Fruit fly (Drosophila melanogaster) whole organism, wandering third instar larva: ENCODE measurements around the gene CG7430.

ENCODE experiments used
- Abd-B ChIP-seq: fragments of >200 bp; optimal IDR thresholded peaks from 2 replicates; lab custom pipeline; 2017; ENCODE audit warnings: missing biosample characterization, missing genetic modification characterization
- CrebA ChIP-seq: fragments of 200-800 bp; sonication (Bioruptor generic); optimal IDR thresholded peaks from 2 replicates; lab custom pipeline; 2016; ENCODE audit warnings: missing biosample characterization, mild to moderate bottlenecking, missing genetic modification characterization, borderline replicate concordance
- Dfd ChIP-seq: fragments of >200 bp; optimal IDR thresholded peaks from 2 replicates; lab custom pipeline; 2017; ENCODE audit warnings: missing biosample characterization, missing genetic modification characterization
- Dif ChIP-seq: fragments of 200-275, 200-300 bp; sonication (Bioruptor generic); optimal IDR thresholded peaks from 2 replicates; lab custom pipeline; 2018; ENCODE audit warnings: missing biosample characterization, missing genetic modification characterization; ENCODE audit not compliant: partially characterized antibody
- GATAd ChIP-seq: sonication (Bioruptor generic); optimal IDR thresholded peaks from 2 replicates; lab custom pipeline; 2016; ENCODE audit warnings: missing biosample characterization, missing genetic modification characterization
- HLH106 ChIP-seq: fragments of 200-800 bp; optimal IDR thresholded peaks from 3 replicates; lab custom pipeline; 2019; ENCODE audit warnings: missing biosample characterization, mild to moderate bottlenecking, missing genetic modification characterization, moderate library complexity
- Hnf4 ChIP-seq: fragments of 200-800 bp; sonication (Bioruptor generic); optimal IDR thresholded peaks from 2 replicates; lab custom pipeline; 2016; ENCODE audit warnings: missing biosample characterization, mild to moderate bottlenecking, missing genetic modification characterization
- Hr78 ChIP-seq: fragments of >200 bp; optimal IDR thresholded peaks from 2 replicates; lab custom pipeline; 2017; ENCODE audit warnings: missing biosample characterization, missing genetic modification characterization
- Hr83 ChIP-seq: fragments of 200-300 bp; sonication (Bioruptor generic); optimal IDR thresholded peaks from 2 replicates; lab custom pipeline; 2016; ENCODE audit warnings: missing biosample characterization, mild to moderate bottlenecking, missing genetic modification characterization, moderate library complexity; ENCODE audit not compliant: poor library complexity, severe bottlenecking
- Jra ChIP-seq: sonication (Bioruptor generic); optimal IDR thresholded peaks from 2 replicates; lab custom pipeline; 2016; ENCODE audit warnings: missing biosample characterization, missing genetic modification characterization
- Mio ChIP-seq: sonication (Bioruptor generic); optimal IDR thresholded peaks from 2 replicates; lab custom pipeline; 2016; ENCODE audit warnings: missing biosample characterization, missing genetic modification characterization
- Myc ChIP-seq: fragments of >200 bp; optimal IDR thresholded peaks from 2 replicates; lab custom pipeline; 2017
- N ChIP-seq: fragments of >200 bp; optimal IDR thresholded peaks from 2 replicates; lab custom pipeline; 2018; ENCODE audit warnings: missing biosample characterization, missing external identifiers, missing genetic modification characterization
- OdsH ChIP-seq: fragments of 200-800 bp; sonication (Bioruptor generic); optimal IDR thresholded peaks from 2 replicates; lab custom pipeline; 2016; ENCODE audit warnings: missing biosample characterization, mild to moderate bottlenecking, missing genetic modification characterization
- Rel ChIP-seq, 2 experiments: fragments of 200-800 bp; sonication (Bioruptor generic) in 1 of 2; optimal IDR thresholded peaks; 2 replicates in 1 of 2; 3 replicates in 1 of 2; lab custom pipeline; 2016 to 2019; ENCODE audit warnings: mild to moderate bottlenecking in 2 of 2, missing biosample characterization in 2 of 2, missing genetic modification characterization in 2 of 2, moderate library complexity in 1 of 2
- Sp1 ChIP-seq: fragments of 200-800 bp; sonication (Bioruptor generic); optimal IDR thresholded peaks from 3 replicates; lab custom pipeline; 2019; ENCODE audit warnings: missing biosample characterization, mild to moderate bottlenecking, missing genetic modification characterization, moderate library complexity
- Vsx2 ChIP-seq: fragments of 200-300, 225-300 bp; sonication (Bioruptor generic); optimal IDR thresholded peaks from 2 replicates; lab custom pipeline; 2018; ENCODE audit warnings: missing biosample characterization, missing genetic modification characterization; ENCODE audit not compliant: partially characterized antibody
- br ChIP-seq: fragments of 200-800 bp; sonication (Bioruptor generic); optimal IDR thresholded peaks from 2 replicates; lab custom pipeline; 2016; ENCODE audit warnings: missing biosample characterization, missing genetic modification characterization
- brk ChIP-seq: fragments of 200-800 bp; sonication (Bioruptor generic); optimal IDR thresholded peaks from 2 replicates; lab custom pipeline; 2016; ENCODE audit warnings: missing biosample characterization, mild to moderate bottlenecking, missing genetic modification characterization
- dl ChIP-seq, 2 experiments: fragments of 175-275, 200-275 bp in 1 of 2; fragments of 200-275 bp in 1 of 2; sonication (Bioruptor generic); optimal IDR thresholded peaks; lab custom pipeline; 2018; ENCODE audit warnings: mild to moderate bottlenecking in 2 of 2, missing biosample characterization in 2 of 2, missing genetic modification characterization in 2 of 2, moderate library complexity in 2 of 2; ENCODE audit not compliant: partially characterized antibody in 2 of 2, insufficient read depth in 1 of 2
- dmrt93B ChIP-seq: fragments of 200-800 bp; sonication (Bioruptor generic); optimal IDR thresholded peaks from 2 replicates; lab custom pipeline; 2018; ENCODE audit warnings: missing biosample characterization, mild to moderate bottlenecking, missing genetic modification characterization
- dsf ChIP-seq: sonication (Bioruptor generic); optimal IDR thresholded peaks from 2 replicates; lab custom pipeline; 2016; ENCODE audit warnings: missing biosample characterization, missing genetic modification characterization, borderline replicate concordance
- ey ChIP-seq: fragments of 200-800 bp; sonication (Bioruptor generic); optimal IDR thresholded peaks from 2 replicates; lab custom pipeline; 2016; ENCODE audit warnings: missing biosample characterization, missing genetic modification characterization
- foxo ChIP-seq, 2 experiments: fragments of 200-800 bp; sonication (Bioruptor generic); optimal IDR thresholded peaks; 2 replicates in 1 of 2; 3 replicates in 1 of 2; lab custom pipeline; 2016 to 2017; ENCODE audit warnings: missing biosample characterization in 2 of 2, missing genetic modification characterization in 2 of 2
- fru ChIP-seq: fragments of 200-800 bp; sonication (Bioruptor generic); optimal IDR thresholded peaks from 3 replicates; lab custom pipeline; 2016; ENCODE audit warnings: missing biosample characterization, mild to moderate bottlenecking, missing genetic modification characterization
- h ChIP-seq: fragments of 200-800 bp; sonication (Bioruptor generic); optimal IDR thresholded peaks from 3 replicates; lab custom pipeline; 2016; ENCODE audit warnings: missing biosample characterization, mild to moderate bottlenecking, missing genetic modification characterization
- jim ChIP-seq: fragments of 175-275, 200-325 bp; sonication (Bioruptor generic); optimal IDR thresholded peaks from 2 replicates; lab custom pipeline; 2016; ENCODE audit warnings: missing biosample characterization, mild to moderate bottlenecking, missing genetic modification characterization
- lola ChIP-seq: fragments of >200 bp; optimal IDR thresholded peaks from 2 replicates; lab custom pipeline; 2017; ENCODE audit warnings: missing biosample characterization, missing genetic modification characterization
- pan ChIP-seq: fragments of >200 bp; optimal IDR thresholded peaks from 2 replicates; lab custom pipeline; 2017
- psq ChIP-seq: fragments of 200-800 bp; sonication (Bioruptor generic); optimal IDR thresholded peaks from 3 replicates; lab custom pipeline; 2017; ENCODE audit warnings: missing biosample characterization, mild to moderate bottlenecking, missing genetic modification characterization, moderate library complexity
- rgr ChIP-seq: fragments of 200-800 bp; sonication (Bioruptor generic); optimal IDR thresholded peaks from 3 replicates; lab custom pipeline; 2016; ENCODE audit warnings: missing biosample characterization, mild to moderate bottlenecking, missing genetic modification characterization
- sage ChIP-seq: fragments of 200-800 bp; sonication (Bioruptor generic); optimal IDR thresholded peaks from 2 replicates; lab custom pipeline; 2016; ENCODE audit warnings: missing biosample characterization, mild to moderate bottlenecking, missing genetic modification characterization
- sv ChIP-seq: fragments of 200-800 bp; sonication (Bioruptor generic); optimal IDR thresholded peaks from 3 replicates; lab custom pipeline; 2016; ENCODE audit warnings: missing biosample characterization, missing genetic modification characterization
- tai ChIP-seq: sonication (Bioruptor generic); optimal IDR thresholded peaks from 2 replicates; lab custom pipeline; 2016; ENCODE audit warnings: missing biosample characterization, missing genetic modification characterization
- usp ChIP-seq: fragments of >200 bp; optimal IDR thresholded peaks from 2 replicates; lab custom pipeline; 2017; ENCODE audit warnings: missing biosample characterization, missing genetic modification characterization
- woc ChIP-seq: sonication (Bioruptor generic); optimal IDR thresholded peaks from 2 replicates; lab custom pipeline; 2016; ENCODE audit warnings: missing biosample characterization, mild to moderate bottlenecking, missing genetic modification characterization

The CG7430 gene

DNA sequence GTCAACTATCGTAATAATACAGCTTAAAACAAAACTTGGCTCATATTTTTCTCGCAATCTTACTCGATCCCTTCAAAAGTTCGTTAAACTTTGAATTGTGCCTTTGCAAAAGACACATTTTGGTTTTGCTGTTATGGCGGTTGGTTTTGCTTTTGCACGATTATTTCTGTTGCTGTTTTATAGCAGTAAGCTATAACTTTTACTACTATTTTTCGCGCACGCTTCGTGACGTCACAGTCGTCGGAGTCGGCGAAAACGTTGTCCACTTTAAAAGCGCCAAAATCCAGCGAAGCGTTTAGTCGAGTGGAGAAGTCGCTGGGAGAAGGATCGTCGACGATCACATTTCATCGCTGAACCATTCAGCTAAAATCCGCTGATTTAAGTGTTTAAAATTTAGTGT is 40.7 kb downstream of the CG7430 start, which contains the start of gene CG7402:
Gene CG7402, plus strand, starts transcription at position 313 of the 400 bp plus-strand sequence.
- TF ChIP-seq GATAd (GFP tag; lab: Kevin White, UChicago) (no peak), CrebA (GFP tag; lab: Kevin White, UChicago) (no peak), Hr78 (GFP tag; lab: Kevin White, UChicago) (no peak), fru (GFP tag; lab: Kevin White, UChicago) (no peak), usp (GFP tag; lab: Kevin White, UChicago) (no peak)

dm6 chr3L:17893660-17894059 is 46.9 kb downstream of the CG7430 start:
- TF ChIP-seq Abd-B (no peak), brk (GFP tag; lab: Kevin White, UChicago) (no peak), Hr78 (GFP tag; lab: Kevin White, UChicago) (no peak), dl (GFP tag; optimal IDR thresholded peaks at IDR 0.05; lab: Kevin White, UChicago; ENCODE audit: insufficient read depth in 1 of 2, partially characterized antibody in 2 of 2) (no peak), dmrt93B (GFP tag; lab: Kevin White, UChicago) (no peak), sage (no peak), Vsx2 (peak; percentile 15), lola (GFP tag; lab: Kevin White, UChicago) (no peak)

DNA sequence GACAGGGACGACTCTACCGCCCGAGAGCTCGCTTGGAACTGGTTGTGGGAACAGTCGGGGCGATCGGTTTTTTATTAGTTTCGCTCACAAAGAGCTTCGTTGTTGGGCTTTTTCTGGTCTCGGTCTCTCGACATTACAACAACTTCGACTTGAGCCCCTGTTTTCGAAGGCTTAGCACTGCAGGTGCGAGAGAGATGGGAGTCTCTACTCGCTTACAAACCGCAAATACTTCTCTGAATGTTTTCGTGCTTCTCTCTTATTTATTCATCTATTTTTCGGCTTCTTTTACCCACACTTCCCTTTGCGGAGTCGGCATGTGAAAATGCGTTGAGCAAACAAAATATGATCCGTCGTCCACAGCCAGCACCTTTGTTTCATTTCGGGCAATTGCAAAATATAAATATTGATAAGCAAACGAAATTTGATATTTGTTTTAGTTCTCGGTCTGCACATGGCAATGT is 49.1 kb downstream of the CG7430 start, which contains the start of gene Tsp74F:
Gene Tsp74F, minus strand, starts transcription at position 48 of the 461 bp plus-strand sequence.
- TF ChIP-seq Abd-B (no peak), Dif (peak; percentile 30), Dfd (no peak), dl (GFP tag; optimal IDR thresholded peaks at IDR 0.05; lab: Kevin White, UChicago; ENCODE audit: insufficient read depth in 1 of 2, partially characterized antibody in 2 of 2) (peak in 1 of 2 experiments; percentile 10), fru (GFP tag; lab: Kevin White, UChicago) (no peak), br (GFP tag; lab: Kevin White, UChicago) (no peak), foxo (GFP tag; optimal IDR thresholded peaks at IDR 0.05; lab: Kevin White, UChicago) (no peak), Rel (GFP tag; optimal IDR thresholded peaks at IDR 0.05; lab: Kevin White, UChicago) (no peak), Rel (tag; optimal IDR thresholded peaks at IDR 0.05; lab: Kevin White, UChicago) (no peak), Myc (no peak), dsf (no peak), woc (GFP tag; lab: Kevin White, UChicago) (no peak), jim (GFP tag; lab: Kevin White, UChicago) (no peak), psq (GFP tag; lab: Kevin White, UChicago) (peak; percentile 56), sv (GFP tag; lab: Kevin White, UChicago) (no peak), Hnf4 (no peak), N (GFP tag; lab: Kevin White, UChicago) (no peak), Hr78 (GFP tag; lab: Kevin White, UChicago) (no peak), CrebA (GFP tag; lab: Kevin White, UChicago) (no peak), tai (GFP tag; lab: Kevin White, UChicago) (no peak), Mio (GFP tag; lab: Kevin White, UChicago) (no peak), ey (no peak), rgr (GFP tag; lab: Kevin White, UChicago) (no peak), Vsx2 (peak; percentile 59), HLH106 (tag; lab: Kevin White, UChicago) (no peak), lola (GFP tag; lab: Kevin White, UChicago) (no peak), Jra (no peak), usp (GFP tag; lab: Kevin White, UChicago) (no peak), OdsH (no peak), Sp1 (GFP tag; lab: Kevin White, UChicago) (no peak), pan (lab: Kevin White, UChicago) (no peak), Hr83 (GFP tag; lab: Kevin White, UChicago) (no peak), GATAd (GFP tag; lab: Kevin White, UChicago) (no peak)
- TF ChIP-seq, all 38 proteins: peak for 4

dm6 chr3L:17898606-17899005 is 51.9 kb downstream of the CG7430 start:
- TF ChIP-seq N (GFP tag; lab: Kevin White, UChicago) (peak; percentile 61), h (no peak), dmrt93B (GFP tag; lab: Kevin White, UChicago) (no peak), sage (no peak), Myc (peak; percentile 72), brk (GFP tag; lab: Kevin White, UChicago) (peak; percentile 19), foxo (GFP tag; optimal IDR thresholded peaks at IDR 0.05; lab: Kevin White, UChicago) (no peak), Jra (no peak), Dif (no peak), Mio (GFP tag; lab: Kevin White, UChicago) (no peak), CrebA (GFP tag; lab: Kevin White, UChicago) (no peak), Dfd (no peak), Vsx2 (peak; percentile 6), ey (no peak), sv (GFP tag; lab: Kevin White, UChicago) (no peak), Hr78 (GFP tag; lab: Kevin White, UChicago) (no peak), Hr83 (GFP tag; lab: Kevin White, UChicago) (peak; percentile 8), tai (GFP tag; lab: Kevin White, UChicago) (no peak)
- TF ChIP-seq, all 38 proteins: peak for 5
